Fruit fly (Drosophila melanogaster) whole organism, embryonic: ENCODE measurements around the gene CG7094.
A peak's percentile ranks its signal among the peaks of the same experiment; 100 is the strongest.

Experiments used
- Atf6 ChIP-seq: fragments of 200-800 bp; sonication (Bioruptor generic); IDR thresholded peaks from 2 replicates; pipeline ENCODE4 v1.3.6; 2022; ENCODE audit warnings: missing biosample characterization, missing genetic modification characterization
- CG13894 ChIP-seq: fragments of 200-800 bp; sonication (Bioruptor generic); optimal IDR thresholded peaks from 3 replicates; lab custom pipeline; 2018; ENCODE audit warnings: missing biosample characterization, mild to moderate bottlenecking, missing genetic modification characterization, moderate library complexity
- CG14441 ChIP-seq: fragments of 200-800 bp; sonication (Bioruptor generic); IDR thresholded peaks from 2 replicates; pipeline ENCODE4 v1.3.6; 2022; ENCODE audit warnings: missing biosample characterization, missing genetic modification characterization
- CG15479 ChIP-seq: fragments of 200-800 bp; sonication (Bioruptor generic); optimal IDR thresholded peaks from 3 replicates; lab custom pipeline; 2019; ENCODE audit warnings: missing biosample characterization, mild to moderate bottlenecking, missing genetic modification characterization, moderate library complexity
- CG16779 ChIP-seq: fragments of 200-800 bp; sonication (Bioruptor generic); IDR thresholded peaks from 2 replicates; pipeline ENCODE4 v1.3.6; 2022; ENCODE audit warnings: missing biosample characterization, missing genetic modification characterization
- CG1832 ChIP-seq: fragments of 200-800 bp; sonication (Bioruptor generic); optimal IDR thresholded peaks from 2 replicates; lab custom pipeline; 2017; ENCODE audit warnings: missing biosample characterization, mild to moderate bottlenecking, missing genetic modification characterization, inconsistent platforms
- CG2199 ChIP-seq: fragments of 200-800 bp; sonication (Bioruptor generic); IDR thresholded peaks from 3 replicates; pipeline ENCODE4 v1.3.6; 2022; ENCODE audit warnings: missing biosample characterization, missing genetic modification characterization
- CG2202 ChIP-seq: fragments of 200-800 bp; sonication (Bioruptor generic); optimal IDR thresholded peaks from 2 replicates; lab custom pipeline; 2018; ENCODE audit warnings: missing biosample characterization, mild to moderate bottlenecking, missing genetic modification characterization
- CG6765 ChIP-seq: fragments of 200-800 bp; sonication (Bioruptor generic); optimal IDR thresholded peaks from 3 replicates; lab custom pipeline; 2017; ENCODE audit warnings: missing biosample characterization, mild to moderate bottlenecking, missing genetic modification characterization
- CG6813 ChIP-seq: fragments of 200-800 bp; sonication (Bioruptor generic); optimal IDR thresholded peaks from 2 replicates; lab custom pipeline; 2017; ENCODE audit warnings: missing biosample characterization, missing genetic modification characterization, mild to moderate bottlenecking, moderate library complexity, missing genetic modification reagents
- CG6854 ChIP-seq: fragments of 200-800 bp; sonication (Bioruptor generic); optimal IDR thresholded peaks from 3 replicates; lab custom pipeline; 2017; ENCODE audit warnings: missing biosample characterization, mild to moderate bottlenecking, missing genetic modification characterization
- CG7963 ChIP-seq: fragments of 200-800 bp; sonication (Bioruptor generic); IDR thresholded peaks from 3 replicates; pipeline ENCODE4 v1.3.6; 2022; ENCODE audit warnings: missing biosample characterization, missing genetic modification characterization; ENCODE audit not compliant: partially characterized antibody
- CG8478 ChIP-seq: fragments of >200 bp; optimal IDR thresholded peaks from 2 replicates; lab custom pipeline; 2018
- CrebB ChIP-seq: fragments of 200-800 bp; sonication (Bioruptor generic); optimal IDR thresholded peaks from 3 replicates; lab custom pipeline; 2018; ENCODE audit warnings: missing biosample characterization, mild to moderate bottlenecking, missing genetic modification characterization
- Doc2 ChIP-seq: fragments of 200-800 bp; sonication (Bioruptor generic); IDR thresholded peaks from 2 replicates; pipeline ENCODE4 v1.3.6; 2022; ENCODE audit warnings: missing biosample characterization, missing genetic modification characterization
- HLH3B ChIP-seq: fragments of 200-800 bp; sonication (Bioruptor generic); IDR thresholded peaks from 2 replicates; pipeline ENCODE4 v1.3.6; 2022; ENCODE audit warnings: missing biosample characterization, missing genetic modification characterization
- Hey ChIP-seq: fragments of 200-800 bp; sonication (Bioruptor generic); optimal IDR thresholded peaks from 3 replicates; lab custom pipeline; 2018; ENCODE audit warnings: missing biosample characterization, mild to moderate bottlenecking, missing genetic modification characterization
- Hmr ChIP-seq: fragments of 200-800 bp; sonication (Bioruptor generic); optimal IDR thresholded peaks from 3 replicates; lab custom pipeline; 2017; ENCODE audit warnings: mild to moderate bottlenecking, missing biosample characterization, missing genetic modification reagents, missing genetic modification characterization
- Jarid2 ChIP-seq: fragments of 200-800 bp; sonication (Bioruptor generic); optimal IDR thresholded peaks from 3 replicates; lab custom pipeline; 2017; ENCODE audit warnings: mild to moderate bottlenecking, missing biosample characterization, missing genetic modification reagents, missing genetic modification characterization
- Nf-YC ChIP-seq: fragments of 200-800 bp; optimal IDR thresholded peaks from 3 replicates; lab custom pipeline; 2019; ENCODE audit warnings: missing biosample characterization, mild to moderate bottlenecking, missing genetic modification characterization, moderate library complexity
- Sry-δ ChIP-seq: fragments of 200-800 bp; sonication (Bioruptor generic); optimal IDR thresholded peaks from 2 replicates; lab custom pipeline; 2016; ENCODE audit warnings: missing biosample characterization, missing genetic modification characterization
- Trl ChIP-seq, 3 experiments: fragments of >200 bp in 2 of 3; fragments of 200-800 bp in 1 of 3; sonication (Bioruptor generic) in 1 of 3; optimal IDR thresholded peaks; 2 replicates in 1 of 3; 3 replicates in 2 of 3; lab custom pipeline; 2016 to 2017; ENCODE audit warnings: missing biosample characterization in 1 of 3, missing genetic modification characterization in 1 of 3
- Vsx1 ChIP-seq: fragments of 200-800 bp; sonication (Bioruptor generic); optimal IDR thresholded peaks from 2 replicates; lab custom pipeline; 2017; ENCODE audit warnings: missing biosample characterization, mild to moderate bottlenecking, missing genetic modification characterization, missing genetic modification reagents
- Xrp1 ChIP-seq: fragments of 200-800 bp; sonication (Bioruptor generic); IDR thresholded peaks from 2 replicates; pipeline ENCODE4 v1.3.6; 2022; ENCODE audit warnings: missing biosample characterization, missing genetic modification characterization
- abd-A ChIP-seq: fragments of 200-800 bp; sonication (Bioruptor generic); optimal IDR thresholded peaks from 3 replicates; lab custom pipeline; 2019; ENCODE audit warnings: missing biosample characterization, mild to moderate bottlenecking, missing genetic modification characterization, moderate library complexity
- bab2 ChIP-seq: fragments of 200-800 bp; sonication (Bioruptor generic); optimal IDR thresholded peaks from 2 replicates; lab custom pipeline; 2016; ENCODE audit warnings: missing biosample characterization, missing genetic modification characterization
- bsh ChIP-seq, 2 experiments: fragments of 200-800 bp; sonication (Bioruptor generic); optimal IDR thresholded peaks; 2 replicates each; lab custom pipeline; 2017 to 2018; ENCODE audit warnings: mild to moderate bottlenecking in 2 of 2, missing biosample characterization in 2 of 2, missing genetic modification characterization in 2 of 2, moderate library complexity in 1 of 2
- chm ChIP-seq: fragments of 200-800 bp; sonication (Bioruptor generic); IDR thresholded peaks from 2 replicates; pipeline ENCODE4 v1.3.6; 2022; ENCODE audit warnings: missing biosample characterization, missing genetic modification characterization
- chn ChIP-seq: fragments of 200-800 bp; sonication (Bioruptor generic); optimal IDR thresholded peaks from 2 replicates; lab custom pipeline; 2016; ENCODE audit warnings: missing biosample characterization, missing genetic modification characterization
- exex ChIP-seq: fragments of 200-800 bp; sonication (Bioruptor generic); optimal IDR thresholded peaks from 4 replicates; lab custom pipeline; 2018; ENCODE audit warnings: missing biosample characterization, mild to moderate bottlenecking, missing genetic modification characterization, moderate library complexity
- fu2 ChIP-seq: fragments of 200-800 bp; sonication (Bioruptor generic); optimal IDR thresholded peaks from 2 replicates; lab custom pipeline; 2016; ENCODE audit warnings: missing biosample characterization, missing genetic modification characterization
- gsb-n ChIP-seq: fragments of 200-800 bp; sonication (Bioruptor generic); optimal IDR thresholded peaks from 3 replicates; lab custom pipeline; 2018; ENCODE audit warnings: missing biosample characterization, mild to moderate bottlenecking, missing genetic modification characterization
- ind ChIP-seq: fragments of 200-800 bp; sonication (Bioruptor generic); optimal IDR thresholded peaks from 3 replicates; lab custom pipeline; 2016; ENCODE audit warnings: missing biosample characterization, missing genetic modification characterization
- jing ChIP-seq: fragments of 200-800 bp; sonication (Bioruptor generic); optimal IDR thresholded peaks from 2 replicates; lab custom pipeline; 2018; ENCODE audit warnings: missing biosample characterization, mild to moderate bottlenecking, missing genetic modification characterization
- kni ChIP-seq: fragments of 200-800 bp; sonication (Bioruptor generic); optimal IDR thresholded peaks from 3 replicates; lab custom pipeline; 2017; ENCODE audit warnings: mild to moderate bottlenecking, missing biosample characterization, missing genetic modification reagents, missing genetic modification characterization
- lilli ChIP-seq: fragments of 200-800 bp; sonication (Bioruptor generic); optimal IDR thresholded peaks from 3 replicates; lab custom pipeline; 2016; ENCODE audit warnings: missing biosample characterization, missing genetic modification characterization
- mirr ChIP-seq: fragments of 200-800 bp; sonication (Bioruptor generic); optimal IDR thresholded peaks from 3 replicates; lab custom pipeline; 2018; ENCODE audit warnings: missing biosample characterization, mild to moderate bottlenecking, missing genetic modification characterization
- nerfin-1 ChIP-seq: fragments of 200-800 bp; sonication (Bioruptor generic); optimal IDR thresholded peaks from 3 replicates; lab custom pipeline; 2019; ENCODE audit warnings: missing biosample characterization, mild to moderate bottlenecking, missing genetic modification characterization, moderate library complexity
- oc ChIP-seq: fragments of 200-800 bp; sonication (Bioruptor generic); optimal IDR thresholded peaks from 2 replicates; lab custom pipeline; 2018; ENCODE audit warnings: missing biosample characterization, mild to moderate bottlenecking, missing genetic modification characterization, moderate library complexity
- onecut ChIP-seq: fragments of 200-800 bp; sonication (Bioruptor generic); IDR thresholded peaks from 2 replicates; pipeline ENCODE4 v1.3.6; 2022; ENCODE audit warnings: missing biosample characterization, missing genetic modification characterization
- pan ChIP-seq, 4 experiments: fragments of >200 bp in 3 of 4; fragments of 200-800 bp in 1 of 4; sonication (Bioruptor generic) in 1 of 4; optimal IDR thresholded peaks in 3 of 4; IDR thresholded peaks in 1 of 4; 2 replicates each; pipeline versions ENCODE4 v1.3.6 to Lab custom; 2017 to 2022; ENCODE audit warnings: missing biosample characterization in 2 of 4, missing genetic modification characterization in 2 of 4, mixed read lengths in 1 of 4
- pros ChIP-seq: fragments of 200-800 bp; sonication (Bioruptor generic); optimal IDR thresholded peaks from 3 replicates; lab custom pipeline; 2019; ENCODE audit warnings: missing biosample characterization, mild to moderate bottlenecking, missing genetic modification characterization, moderate library complexity
- run ChIP-seq: fragments of 200-800 bp; sonication (Bioruptor generic); optimal IDR thresholded peaks from 3 replicates; lab custom pipeline; 2018; ENCODE audit warnings: missing biosample characterization, mild to moderate bottlenecking, missing genetic modification characterization
- sr ChIP-seq: fragments of 200-800 bp; sonication (Bioruptor generic); IDR thresholded peaks from 3 replicates; pipeline ENCODE4 v1.3.6; 2022; ENCODE audit warnings: missing biosample characterization, missing genetic modification characterization
- tup ChIP-seq: fragments of 200-800 bp; sonication (Bioruptor generic); optimal IDR thresholded peaks from 2 replicates; lab custom pipeline; 2016; ENCODE audit warnings: missing biosample characterization, mild to moderate bottlenecking, missing genetic modification characterization, moderate library complexity
- zf30C ChIP-seq: fragments of 200-800 bp; sonication (Bioruptor generic); optimal IDR thresholded peaks from 3 replicates; lab custom pipeline; 2018; ENCODE audit warnings: missing biosample characterization, mild to moderate bottlenecking, missing genetic modification characterization

The CG7094 gene

dm6 chr2L:17589115-17589514 is 33.5 kb upstream of the CG7094 start, which contains the start of gene Oli:
Oli (plus strand) TSS chr2L:17589184.
- TF ChIP-seq Xrp1 = no peak
- TF ChIP-seq Doc2 (GFP tag; lab: Robert Waterston, UW) = no peak
- TF ChIP-seq onecut (GFP tag; lab: Robert Waterston, UW) = peak; percentile 63
- peak; percentile 65 for TF ChIP-seq abd-A (tag; lab: Kevin White, UChicago)
- peak; percentile 65 for TF ChIP-seq pros
- peak; percentile 81 for TF ChIP-seq CG13894 (tag; lab: Kevin White, UChicago)
- no peak for TF ChIP-seq chm
- TF ChIP-seq kni = peak; percentile 35
- TF ChIP-seq run (tag; lab: Kevin White, UChicago) = peak; percentile 24
- TF ChIP-seq pan (optimal IDR thresholded peaks at IDR 0.05; lab: Kevin White, UChicago) = no peak
- no peak for TF ChIP-seq pan (GFP tag; optimal IDR thresholded peaks at IDR 0.05 in 1 of 2, IDR thresholded peaks at IDR 0.05 in 1 of 2)
- TF ChIP-seq Hey (tag; lab: Kevin White, UChicago) = peak; percentile 44
- no peak for TF ChIP-seq CG2202 (tag; lab: Kevin White, UChicago)
- TF ChIP-seq jing (GFP tag; lab: Kevin White, UChicago) = no peak
- peak; percentile 85 for TF ChIP-seq gsb-n (tag; lab: Kevin White, UChicago)
- TF ChIP-seq CG8478 (lab: Kevin White, UChicago) = no peak
- no peak for TF ChIP-seq fu2 (GFP tag; lab: Kevin White, UChicago)
- no peak for TF ChIP-seq exex
- no peak for TF ChIP-seq chn (GFP tag; lab: Kevin White, UChicago)
- no peak for TF ChIP-seq Trl (optimal IDR thresholded peaks at IDR 0.05; lab: Kevin White, UChicago)
- TF ChIP-seq Trl (GFP tag; optimal IDR thresholded peaks at IDR 0.05; lab: Kevin White, UChicago) = no peak
- TF ChIP-seq oc (tag; lab: Kevin White, UChicago) = peak; percentile 64
- 0 out of 3 replicates have a peak, but pooled peaks have one; percentile 63 for TF ChIP-seq CG2199 (GFP tag; lab: Robert Waterston, UW)
- peak; percentile 73 for TF ChIP-seq CG1832 (GFP tag; lab: Kevin White, UChicago)
- TF ChIP-seq CG6813 (GFP tag; lab: Kevin White, UChicago) = no peak

- no peak for TF ChIP-seq ind (GFP tag; lab: Kevin White, UChicago)
- no peak for TF ChIP-seq CG6765 (GFP tag; lab: Kevin White, UChicago)
- TF ChIP-seq Vsx1 (GFP tag; lab: Kevin White, UChicago) = no peak
- no peak for TF ChIP-seq tup (GFP tag; lab: Kevin White, UChicago)
- no peak for TF ChIP-seq Atf6 (GFP tag; lab: Robert Waterston, UW)
- TF ChIP-seq bab2 (GFP tag; lab: Kevin White, UChicago) = no peak
- peak; percentile 14 for TF ChIP-seq mirr
- TF ChIP-seq CG6854 (GFP tag; lab: Kevin White, UChicago) = no peak
- TF ChIP-seq nerfin-1 = peak; percentile 15
- TF ChIP-seq sr = no peak
- no peak for TF ChIP-seq HLH3B (GFP tag; lab: Robert Waterston, UW)
- TF ChIP-seq onecut (GFP tag; lab: Robert Waterston, UW) = no peak
- peak in 1 of 2 experiments; percentile 47 for TF ChIP-seq bsh (GFP tag; optimal IDR thresholded peaks at IDR 0.05; lab: Kevin White, UChicago)
- TF ChIP-seq jing (GFP tag; lab: Kevin White, UChicago) = no peak
- no peak for TF ChIP-seq CG7963 (GFP tag; lab: Robert Waterston, UW)
- peak; percentile 21 for TF ChIP-seq Hmr (GFP tag; lab: Kevin White, UChicago)
- peak; percentile 75 for TF ChIP-seq zf30C
- TF ChIP-seq Jarid2 (GFP tag; lab: Kevin White, UChicago) = no peak
- TF ChIP-seq CrebB = no peak
- no peak for TF ChIP-seq Doc2 (GFP tag; lab: Robert Waterston, UW)
- TF ChIP-seq pros = peak; percentile 60
- no peak for TF ChIP-seq Sry-δ (GFP tag; lab: Kevin White, UChicago)
- no peak for TF ChIP-seq CG15479 (GFP tag; lab: Kevin White, UChicago)
- TF ChIP-seq CG14441 = no peak
- no peak for TF ChIP-seq lilli (GFP tag; lab: Kevin White, UChicago)
- TF ChIP-seq CG16779 = no peak
- TF ChIP-seq Nf-YC (tag; lab: Kevin White, UChicago) = peak; percentile 12
These were observed 32.9 kb upstream of the CG7094 start for dm6 chr2L:17588173-17589082.
